Worm (Caenorhabditis elegans) whole organism, L1 larva: ENCODE measurements around the gene set-22.

ENCODE experiments used
- fkh-8 ChIP-seq: sonication (generic microtip); optimal IDR thresholded peaks from 2 replicates; lab custom pipeline; 2016; ENCODE audit warnings: mild to moderate bottlenecking, missing genetic modification characterization, missing compliant biosample characterization
- pqm-1 ChIP-seq: sonication (generic microtip); optimal IDR thresholded peaks from 3 replicates; lab custom pipeline; 2017; ENCODE audit warnings: missing biosample characterization, missing genetic modification characterization
- ztf-4 ChIP-seq: fragments of 150-350 bp; optimal IDR thresholded peaks from 2 replicates; lab custom pipeline; 2014; ENCODE audit warnings: missing biosample characterization, missing genetic modification characterization

DNA sequence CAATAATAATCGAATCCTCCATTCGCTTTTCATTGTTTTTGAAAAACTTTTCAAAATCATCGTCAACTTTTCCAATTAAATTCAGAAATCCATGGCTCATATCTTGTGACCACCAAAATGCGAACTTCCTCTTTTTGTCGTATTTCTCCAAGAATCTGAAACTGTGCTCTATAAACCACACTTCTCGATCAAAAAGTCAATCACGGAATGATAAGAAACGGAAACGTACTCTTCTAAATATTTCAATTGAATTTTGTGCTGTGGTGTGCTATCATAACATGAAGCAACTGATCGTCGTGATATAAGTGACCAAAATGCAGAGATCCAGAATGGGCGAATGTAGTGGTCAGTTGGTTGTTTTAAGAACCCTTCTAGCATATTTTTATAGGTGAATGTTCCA is 32.0 kb upstream of the set-22 start:
- TF ChIP-seq ztf-4 (tag; lab: Kevin White, UChicago), result no peak
- no peak for TF ChIP-seq pqm-1 (tag; lab: Kevin White, UChicago)
- TF ChIP-seq fkh-8, result no peak
